Worm (Caenorhabditis elegans) whole organism, L4 larva: ENCODE data around the gene smrd-1.

Experiments used
- D1046.2 ChIP-seq: fragments of 200-800 bp; sonication (Bioruptor generic); IDR thresholded peaks from 2 replicates; pipeline ENCODE4 v1.3.6; 2022; ENCODE audit warnings: missing genetic modification characterization, missing compliant biosample characterization
- F10B5.3 ChIP-seq: sonication (generic microtip); optimal IDR thresholded peaks from 2 replicates; lab custom pipeline; 2016; ENCODE audit warnings: mild to moderate bottlenecking, missing genetic modification characterization, missing compliant biosample characterization
- F37D6.2 ChIP-seq: sonication (generic microtip); optimal IDR thresholded peaks from 2 replicates; lab custom pipeline; 2016; ENCODE audit warnings: mild to moderate bottlenecking, missing genetic modification characterization, missing compliant biosample characterization
- F44E2.7 ChIP-seq: fragments of 200-800 bp; sonication (Bioruptor generic); IDR thresholded peaks from 2 replicates; pipeline ENCODE4 v2.1.2; 2022; ENCODE audit warnings: missing genetic modification characterization, missing compliant biosample characterization
- F49E8.2 ChIP-seq: sonication (generic microtip); optimal IDR thresholded peaks from 2 replicates; lab custom pipeline; 2016; ENCODE audit warnings: missing compliant biosample characterization, mild to moderate bottlenecking, missing genetic modification characterization, borderline replicate concordance
- R02D3.7 ChIP-seq: fragments of 150-350 bp; sonication (generic microtip); optimal IDR thresholded peaks from 3 replicates; lab custom pipeline; 2014; ENCODE audit warnings: missing biosample characterization, missing genetic modification characterization
- Y5F2A.4 ChIP-seq: fragments of 200-800 bp; sonication (Bioruptor generic); optimal IDR thresholded peaks from 2 replicates; lab custom pipeline; 2018; ENCODE audit warnings: mild to moderate bottlenecking, missing genetic modification characterization, missing compliant biosample characterization
- ZK546.5 ChIP-seq, 2 experiments: sonication (generic microtip); optimal IDR thresholded peaks; 2 replicates each; lab custom pipeline; 2017; ENCODE audit warnings: missing biosample characterization in 2 of 2, missing genetic modification characterization in 2 of 2
- aly-2 ChIP-seq: sonication (generic microtip); optimal IDR thresholded peaks from 2 replicates; lab custom pipeline; 2018; ENCODE audit warnings: missing biosample characterization, missing genetic modification characterization
- ceh-20 ChIP-seq: fragments of 200-800 bp; sonication (Bioruptor generic); IDR thresholded peaks from 2 replicates; pipeline ENCODE4 v1.3.6; 2022; ENCODE audit warnings: missing genetic modification reagents, missing genetic modification characterization, missing compliant biosample characterization
- ceh-44 ChIP-seq: fragments of 200-800 bp; sonication (Bioruptor generic); IDR thresholded peaks from 2 replicates; pipeline ENCODE4 v1.3.6; 2022; ENCODE audit warnings: missing genetic modification reagents, missing genetic modification characterization, missing compliant biosample characterization
- ceh-62 ChIP-seq: sonication (generic microtip); optimal IDR thresholded peaks from 2 replicates; lab custom pipeline; 2017; ENCODE audit warnings: missing biosample characterization, missing genetic modification characterization
- daf-12 ChIP-seq: fragments of 150-350 bp; optimal IDR thresholded peaks from 2 replicates; lab custom pipeline; 2014; ENCODE audit warnings: missing biosample characterization, missing genetic modification reagents, missing genetic modification characterization
- daf-16 ChIP-seq, 3 experiments: sonication (generic microtip); optimal IDR thresholded peaks; 2 replicates each; lab custom pipeline; 2016 to 2017; ENCODE audit warnings: missing genetic modification characterization in 3 of 3, missing genetic modification reagents in 3 of 3, mild to moderate bottlenecking in 2 of 3, missing compliant biosample characterization in 2 of 3, missing biosample characterization in 1 of 3, moderate library complexity in 1 of 3
- daf-19 ChIP-seq: fragments of 200-800 bp; sonication (Bioruptor generic); conservative IDR thresholded peaks from 2 replicates; pipeline ENCODE4 v1.3.6; 2022; ENCODE audit warnings: missing genetic modification characterization, missing compliant biosample characterization
- daf-8 ChIP-seq: fragments of 200-800 bp; sonication (Bioruptor generic); IDR thresholded peaks from 2 replicates; pipeline ENCODE4 v1.3.6; 2022; ENCODE audit warnings: missing genetic modification characterization, missing compliant biosample characterization
- dmd-6 ChIP-seq: fragments of 200-800 bp; sonication (Bioruptor generic); IDR thresholded peaks from 2 replicates; pipeline ENCODE4 v1.3.6; 2022; ENCODE audit warnings: missing genetic modification reagents, missing genetic modification characterization, missing compliant biosample characterization
- dmd-8 ChIP-seq: fragments of 200-800 bp; sonication (Bioruptor generic); IDR thresholded peaks from 2 replicates; pipeline ENCODE4 v1.3.6; 2022; ENCODE audit warnings: missing genetic modification characterization, missing compliant biosample characterization
- duxl-1 ChIP-seq: sonication (generic microtip); optimal IDR thresholded peaks from 2 replicates; lab custom pipeline; 2016; ENCODE audit warnings: mild to moderate bottlenecking, missing genetic modification characterization, moderate library complexity, missing compliant biosample characterization; ENCODE audit not compliant: poor library complexity
- dve-1 ChIP-seq: sonication (generic microtip); optimal IDR thresholded peaks from 2 replicates; lab custom pipeline; 2017; ENCODE audit warnings: antibody characterized with exemption, mild to moderate bottlenecking, missing genetic modification characterization, missing compliant biosample characterization; ENCODE audit not compliant: insufficient read depth
- hlh-11 ChIP-seq: fragments of 200-800 bp; sonication (Bioruptor generic); optimal IDR thresholded peaks from 2 replicates; lab custom pipeline; 2018; ENCODE audit warnings: mild to moderate bottlenecking, missing genetic modification characterization, missing compliant biosample characterization
- hlh-30 ChIP-seq: sonication (generic microtip); optimal IDR thresholded peaks from 2 replicates; lab custom pipeline; 2017; ENCODE audit warnings: antibody characterized with exemption, mild to moderate bottlenecking, missing genetic modification characterization, missing compliant biosample characterization; ENCODE audit not compliant: insufficient read depth
- hmg-1.1 ChIP-seq: fragments of 200-800 bp; sonication (Bioruptor generic); IDR thresholded peaks from 2 replicates; pipeline ENCODE4 v1.3.6; 2022; ENCODE audit warnings: missing genetic modification reagents, missing genetic modification characterization, missing compliant biosample characterization
- lin-1 ChIP-seq: fragments of 200-800 bp; sonication (Bioruptor generic); IDR thresholded peaks from 2 replicates; pipeline ENCODE4 v1.3.6; 2022; ENCODE audit warnings: missing genetic modification reagents, missing genetic modification characterization, missing compliant biosample characterization
- lin-39 ChIP-seq: fragments of 150-350 bp; optimal IDR thresholded peaks from 2 replicates; lab custom pipeline; 2014; ENCODE audit warnings: missing biosample characterization, missing genetic modification reagents, missing genetic modification characterization
- lir-3 ChIP-seq: sonication (generic microtip); optimal IDR thresholded peaks from 2 replicates; lab custom pipeline; 2016; ENCODE audit warnings: mild to moderate bottlenecking, missing genetic modification characterization, missing compliant biosample characterization
- lsy-2 ChIP-seq, 2 experiments: fragments of 150-350 bp in 1 of 2; sonication (generic microtip) in 1 of 2; optimal IDR thresholded peaks; 2 replicates each; lab custom pipeline; 2014 to 2017; ENCODE audit warnings: missing biosample characterization in 2 of 2, missing genetic modification characterization in 2 of 2
- mdt-29 ChIP-seq: fragments of 200-800 bp; sonication (Bioruptor generic); IDR thresholded peaks from 2 replicates; pipeline ENCODE4 v1.3.6; 2022; ENCODE audit warnings: missing genetic modification reagents, missing genetic modification characterization, missing compliant biosample characterization
- mes-2 ChIP-seq: sonication (generic microtip); optimal IDR thresholded peaks from 2 replicates; lab custom pipeline; 2016; ENCODE audit warnings: missing genotype, mild to moderate bottlenecking, missing genetic modification characterization, missing compliant biosample characterization; ENCODE audit not compliant: poor library complexity, severe bottlenecking
- mxl-2 ChIP-seq: fragments of 200-800 bp; sonication (Bioruptor generic); conservative IDR thresholded peaks from 2 replicates; pipeline ENCODE4 v1.3.6; 2022; ENCODE audit warnings: missing genetic modification reagents, missing genetic modification characterization, missing compliant biosample characterization
- mxl-3 ChIP-seq: fragments of 200-800 bp; sonication (Bioruptor generic); optimal IDR thresholded peaks from 2 replicates; lab custom pipeline; 2018; ENCODE audit warnings: mild to moderate bottlenecking, missing genetic modification characterization, missing compliant biosample characterization
- nhr-102 ChIP-seq: sonication (generic microtip); optimal IDR thresholded peaks from 2 replicates; lab custom pipeline; 2016; ENCODE audit warnings: mild to moderate bottlenecking, missing genetic modification characterization, moderate library complexity, missing compliant biosample characterization
- nhr-11 ChIP-seq: fragments of 150-350 bp; optimal IDR thresholded peaks from 2 replicates; lab custom pipeline; 2014; ENCODE audit warnings: missing biosample characterization, missing genetic modification characterization
- nhr-237 ChIP-seq: sonication (generic microtip); optimal IDR thresholded peaks from 2 replicates; lab custom pipeline; 2017; ENCODE audit warnings: missing biosample characterization, missing genetic modification characterization
- nhr-28 ChIP-seq: fragments of 150-350 bp; optimal IDR thresholded peaks from 2 replicates; lab custom pipeline; 2014; ENCODE audit warnings: missing biosample characterization, missing genetic modification characterization
- nhr-41 ChIP-seq: fragments of 200-800 bp; sonication (Bioruptor generic); IDR thresholded peaks from 2 replicates; pipeline ENCODE4 v1.3.6; 2022; ENCODE audit warnings: missing genetic modification reagents, missing genetic modification characterization, missing compliant biosample characterization
- nhr-42 ChIP-seq: fragments of 200-800 bp; sonication (Bioruptor generic); IDR thresholded peaks from 2 replicates; pipeline ENCODE4 v1.3.6; 2022; ENCODE audit warnings: missing genetic modification characterization, missing compliant biosample characterization
- nhr-48 ChIP-seq: sonication (generic microtip); optimal IDR thresholded peaks from 2 replicates; lab custom pipeline; 2016; ENCODE audit warnings: mild to moderate bottlenecking, missing genetic modification characterization, missing compliant biosample characterization
- nhr-76 ChIP-seq: fragments of 150-350 bp; optimal IDR thresholded peaks from 2 replicates; lab custom pipeline; 2014; ENCODE audit warnings: missing biosample characterization, missing genetic modification characterization
- nhr-77 ChIP-seq: fragments of 150-350 bp; optimal IDR thresholded peaks from 2 replicates; lab custom pipeline; 2014; ENCODE audit warnings: missing biosample characterization, missing genetic modification characterization
- php-3 ChIP-seq: fragments of 200-800 bp; sonication (Bioruptor generic); IDR thresholded peaks from 2 replicates; pipeline ENCODE4 v1.3.6; 2022; ENCODE audit warnings: missing genetic modification reagents, missing genetic modification characterization, missing compliant biosample characterization
- snpc-4 ChIP-seq: fragments of 150-350 bp; optimal IDR thresholded peaks from 2 replicates; lab custom pipeline; 2014; ENCODE audit warnings: missing biosample characterization, missing genetic modification characterization
- spr-1 ChIP-seq: sonication (generic microtip); optimal IDR thresholded peaks from 2 replicates; lab custom pipeline; 2016; ENCODE audit warnings: mild to moderate bottlenecking, missing genetic modification characterization, missing compliant biosample characterization
- tra-1 ChIP-seq: fragments of 200-800 bp; sonication (Bioruptor generic); IDR thresholded peaks from 2 replicates; pipeline ENCODE4 v1.3.6; 2022; ENCODE audit warnings: missing genetic modification reagents, missing genetic modification characterization, missing compliant biosample characterization
- unc-62 ChIP-seq, 3 experiments: fragments of 150-350 bp in 1 of 3; sonication (generic microtip); optimal IDR thresholded peaks in 2 of 3; peaks in 1 of 3; 1 replicate in 1 of 3; 2 replicates in 2 of 3; lab custom pipeline; 2014 to 2017; ENCODE audit warnings: missing biosample characterization in 3 of 3, missing genetic modification characterization in 3 of 3, missing genetic modification reagents in 3 of 3, missing genotype in 1 of 3
- vab-7 ChIP-seq: fragments of 200-800 bp; sonication (Bioruptor generic); IDR thresholded peaks from 2 replicates; pipeline ENCODE4 v1.3.6; 2022; ENCODE audit warnings: missing genetic modification reagents, missing genetic modification characterization, missing compliant biosample characterization
- zag-1 ChIP-seq: fragments of 150-350 bp; optimal IDR thresholded peaks from 2 replicates; lab custom pipeline; 2014; ENCODE audit warnings: missing biosample characterization, missing genetic modification characterization
- zfp-3 ChIP-seq: fragments of 200-800 bp; sonication (Bioruptor generic); conservative IDR thresholded peaks from 2 replicates; pipeline ENCODE4 v1.3.6; 2022; ENCODE audit warnings: missing genetic modification reagents, missing genetic modification characterization, missing compliant biosample characterization
- zip-11 ChIP-seq: fragments of 200-800 bp; sonication (Bioruptor generic); IDR thresholded peaks from 2 replicates; pipeline ENCODE4 v1.3.6; 2022; ENCODE audit warnings: missing genetic modification characterization, missing compliant biosample characterization
- ztf-11 ChIP-seq: fragments of 150-350 bp; optimal IDR thresholded peaks from 2 replicates; lab custom pipeline; 2014; ENCODE audit warnings: missing biosample characterization, missing genetic modification characterization

smrd-1 gene

DNA sequence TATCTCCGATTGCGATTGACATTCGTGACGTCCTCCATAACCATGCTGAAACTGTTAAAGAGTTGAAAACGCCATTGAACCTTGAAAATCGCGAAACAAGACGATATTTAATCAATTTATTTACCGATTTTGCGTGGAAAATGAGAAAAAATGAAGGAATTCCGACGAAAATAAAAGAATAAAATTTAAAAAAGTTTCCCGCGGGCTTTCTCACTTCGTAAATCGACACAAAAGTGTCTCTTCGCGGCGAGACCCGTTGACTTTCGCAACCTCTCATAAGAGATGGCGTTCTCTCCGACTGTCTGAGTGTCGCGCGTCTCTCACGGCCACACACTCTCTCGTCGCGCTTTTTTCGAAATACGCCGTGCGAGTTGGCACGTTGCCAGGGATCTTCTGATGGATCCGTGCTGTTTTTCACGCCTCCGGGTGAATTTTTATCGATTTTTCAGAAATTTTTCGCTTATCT, 28.6 kb downstream of the smrd-1 start, which contains the start of gene hat-1 (continued):
- peak in 1 of 2 experiments; percentile 40 for TF ChIP-seq ZK546.5 (tag; optimal IDR thresholded peaks at IDR 0.05; lab: Kevin White, UChicago)
- TF ChIP-seq zag-1: no peak
- TF ChIP-seq ztf-11 (tag; lab: Kevin White, UChicago): no peak
- peak; percentile 91 for TF ChIP-seq R02D3.7 (tag; lab: Kevin White, UChicago)
- TF ChIP-seq nhr-237 (tag; lab: Kevin White, UChicago): no peak
- TF ChIP-seq nhr-41 (GFP tag; lab: Robert Waterston, UW): peak; percentile 73; the same call in 1 of the 2 replicates
- TF ChIP-seq vab-7 (GFP tag; lab: Robert Waterston, UW): peak; percentile 82
- TF ChIP-seq daf-19: 0 out of 2 replicates have a peak, but pooled peaks have one; percentile 54
- peak; percentile 18 for TF ChIP-seq snpc-4 (tag; lab: Kevin White, UChicago)
- peak; percentile 87 for TF ChIP-seq mxl-3 (GFP tag; lab: Kevin White, UChicago)
- TF ChIP-seq ceh-44 (GFP tag; lab: Robert Waterston, UW): peak; percentile 78
- TF ChIP-seq F37D6.2: peak; percentile 92
- peak; percentile 90 for TF ChIP-seq zfp-3 (GFP tag; lab: Robert Waterston, UW)
- peak; percentile 91 for TF ChIP-seq D1046.2 (GFP tag; lab: Robert Waterston, UW)
- TF ChIP-seq dve-1: peak; percentile 98
- peak; percentile 94 for TF ChIP-seq hmg-1.1
- TF ChIP-seq F44E2.7 (GFP tag; lab: Robert Waterston, UW): no peak
- TF ChIP-seq lin-1 (GFP tag; lab: Robert Waterston, UW): peak; percentile 76; the same call in 1 of the 2 replicates
- peak; percentile 89 for TF ChIP-seq spr-1
- TF ChIP-seq lin-39 (tag; lab: Kevin White, UChicago): no peak
- peak; percentile 93 for TF ChIP-seq nhr-11
- no peak for TF ChIP-seq dmd-8
- TF ChIP-seq php-3 (GFP tag; lab: Robert Waterston, UW): peak; percentile 64
- TF ChIP-seq daf-8 (GFP tag; lab: Robert Waterston, UW): no peak
- no peak for TF ChIP-seq daf-12 (tag; lab: Kevin White, UChicago)
- TF ChIP-seq Y5F2A.4 (GFP tag; lab: Kevin White, UChicago): peak; percentile 45
- TF ChIP-seq aly-2 (tag; lab: Kevin White, UChicago): no peak
- TF ChIP-seq unc-62 (GFP tag; optimal IDR thresholded peaks at IDR 0.05 in 1 of 2; lab: Kevin White, UChicago): peak in 1 of 2 experiments; percentile 39
- no peak for TF ChIP-seq unc-62 (tag; optimal IDR thresholded peaks at IDR 0.05; lab: Kevin White, UChicago)
- TF ChIP-seq F49E8.2 (tag; lab: Kevin White, UChicago): peak; percentile 92
- peak; percentile 92 for TF ChIP-seq mes-2 (tag; lab: Kevin White, UChicago)
- peak; percentile 75 for TF ChIP-seq F10B5.3 (tag; lab: Kevin White, UChicago)
- TF ChIP-seq mdt-29 (GFP tag; lab: Robert Waterston, UW): peak; percentile 88
- peak; percentile 66 to 95 for TF ChIP-seq lsy-2 (tag; optimal IDR thresholded peaks at IDR 0.05; lab: Kevin White, UChicago)
- peak; percentile 88 for TF ChIP-seq tra-1
- TF ChIP-seq hlh-30 (tag; lab: Kevin White, UChicago): peak; percentile 90
- no peak for TF ChIP-seq ceh-62
- peak; percentile 96 for TF ChIP-seq hlh-11
- no peak for TF ChIP-seq zip-11 (GFP tag; lab: Robert Waterston, UW)
- peak; percentile 96 for TF ChIP-seq ceh-20
- TF ChIP-seq duxl-1 (tag; lab: Kevin White, UChicago): peak; percentile 89
- peak; percentile 53 for TF ChIP-seq nhr-28 (tag; lab: Kevin White, UChicago)
- no peak for TF ChIP-seq mxl-2 (GFP tag; lab: Robert Waterston, UW)
- TF ChIP-seq nhr-42 (GFP tag; lab: Robert Waterston, UW): peak; percentile 93
- no peak for TF ChIP-seq lir-3 (tag; lab: Kevin White, UChicago)
- TF ChIP-seq nhr-48 (tag; lab: Kevin White, UChicago): peak; percentile 86
- TF ChIP-seq nhr-76: no peak
- TF ChIP-seq dmd-6 (GFP tag; lab: Robert Waterston, UW): peak; percentile 93
- TF ChIP-seq nhr-77 (tag; lab: Kevin White, UChicago): peak; percentile 85
- TF ChIP-seq nhr-102 (tag; lab: Kevin White, UChicago): peak; percentile 94
- peak in 1 of 2 experiments; percentile 92 for TF ChIP-seq daf-16 (GFP tag; optimal IDR thresholded peaks at IDR 0.05; lab: Kevin White, UChicago)
- peak; percentile 66 for TF ChIP-seq daf-16 (tag; optimal IDR thresholded peaks at IDR 0.05; lab: Kevin White, UChicago)
